Fruit fly (Drosophila melanogaster) whole organism, wandering third instar larva: ENCODE results near the gene CG6066.

Source experiments
- OdsH ChIP-seq: fragments of 200-800 bp; sonication (Bioruptor generic); optimal IDR thresholded peaks from 2 replicates; lab custom pipeline; 2016; ENCODE audit warnings: missing biosample characterization, mild to moderate bottlenecking, missing genetic modification characterization
- Vsx2 ChIP-seq: fragments of 200-300, 225-300 bp; sonication (Bioruptor generic); optimal IDR thresholded peaks from 2 replicates; lab custom pipeline; 2018; ENCODE audit warnings: missing biosample characterization, missing genetic modification characterization; ENCODE audit not compliant: partially characterized antibody
- dsf ChIP-seq: sonication (Bioruptor generic); optimal IDR thresholded peaks from 2 replicates; lab custom pipeline; 2016; ENCODE audit warnings: missing biosample characterization, missing genetic modification characterization, borderline replicate concordance
- lola ChIP-seq: fragments of >200 bp; optimal IDR thresholded peaks from 2 replicates; lab custom pipeline; 2017; ENCODE audit warnings: missing biosample characterization, missing genetic modification characterization
- psq ChIP-seq: fragments of 200-800 bp; sonication (Bioruptor generic); optimal IDR thresholded peaks from 3 replicates; lab custom pipeline; 2017; ENCODE audit warnings: missing biosample characterization, mild to moderate bottlenecking, missing genetic modification characterization, moderate library complexity

- TF ChIP-seq psq (GFP tag; lab: Kevin White, UChicago) (no peak), dsf (GFP tag; lab: Kevin White, UChicago) (no peak), Vsx2 (no peak), OdsH (GFP tag; lab: Kevin White, UChicago) (no peak), lola (GFP tag; lab: Kevin White, UChicago) (no peak)
Observed at dm6 chr3R:27092843-27093242, 23.7 kb downstream of the CG6066 start, which contains the start of gene CG14258.
